Worm (Caenorhabditis elegans): Measurements from ENCODE around the gene fbxb-85.
A peak's percentile ranks its signal among the peaks of the same experiment; 100 is the strongest.

fbxb-85 gene

ce11 chrIII:10857984-10858383 is 9.2 kb upstream of the fbxb-85 start, which contains the start of gene oxi-1:
oxi-1 (plus strand) TSS chrIII:10858284.
- TF ChIP-seq unc-86 (tag; optimal IDR thresholded peaks at IDR 0.05) (no peak), egl-27 (tag; optimal IDR thresholded peaks at IDR 0.05) (no peak), dsc-1 (tag; optimal IDR thresholded peaks at IDR 0.05) (no peak), mef-2 (tag; optimal IDR thresholded peaks at IDR 0.05) (no peak), snpc-4 (tag; optimal IDR thresholded peaks at IDR 0.05) (no peak), tlp-1 (tag; optimal IDR thresholded peaks at IDR 0.05) (no peak), lin-15B (tag; optimal IDR thresholded peaks at IDR 0.05) (no peak), nhr-84 (tag; optimal IDR thresholded peaks at IDR 0.05) (no peak), ceh-63 (GFP tag; optimal IDR thresholded peaks at IDR 0.05) (no peak), pax-3 (tag; optimal IDR thresholded peaks at IDR 0.05) (no peak), swsn-7 (tag; optimal IDR thresholded peaks at IDR 0.05) (no peak), ceh-88 (GFP tag; IDR thresholded peaks at IDR 0.05) (no peak), grh-1 (GFP tag; IDR thresholded peaks at IDR 0.05) (no peak), lsy-2 (tag; optimal IDR thresholded peaks at IDR 0.05) (no peak), ces-1 (GFP tag; optimal IDR thresholded peaks at IDR 0.05) (no peak)

- TF ChIP-seq zag-1 (tag; optimal IDR thresholded peaks at IDR 0.05) (no peak), elt-2 (tag; optimal IDR thresholded peaks at IDR 0.05) (peak; percentile 16), nhr-237 (tag; optimal IDR thresholded peaks at IDR 0.05) (no peak), tlp-1 (tag; optimal IDR thresholded peaks at IDR 0.05) (no peak), ceh-63 (GFP tag; optimal IDR thresholded peaks at IDR 0.05) (peak; percentile 72), dsc-1 (tag; optimal IDR thresholded peaks at IDR 0.05) (peak; percentile 21), mef-2 (tag; optimal IDR thresholded peaks at IDR 0.05) (no peak), nhr-28 (tag; optimal IDR thresholded peaks at IDR 0.05) (no peak), grh-1 (GFP tag; IDR thresholded peaks at IDR 0.05) (no peak), fkh-4 (tag; optimal IDR thresholded peaks at IDR 0.05; ENCODE audit: borderline replicate concordance) (peak; percentile 1), ceh-88 (GFP tag; IDR thresholded peaks at IDR 0.05) (peak; percentile 49; the same call in 1 of the 2 replicates), swsn-7 (tag; optimal IDR thresholded peaks at IDR 0.05) (peak; percentile 6), unc-130 (tag; optimal IDR thresholded peaks at IDR 0.05) (no peak), fkh-8 (tag; optimal IDR thresholded peaks at IDR 0.05) (peak; percentile 47), hlh-4 (tag; optimal IDR thresholded peaks at IDR 0.05) (peak; percentile 8), blmp-1 (tag; optimal IDR thresholded peaks at IDR 0.05) (no peak), aly-2 (tag; optimal IDR thresholded peaks at IDR 0.05) (no peak), hpl-2 (GFP tag; optimal IDR thresholded peaks at IDR 0.05) (no peak), nhr-85 (tag) (no peak), ceh-90 (tag; optimal IDR thresholded peaks at IDR 0.05) (peak; percentile 1), sox-4 (tag; optimal IDR thresholded peaks at IDR 0.05) (peak; percentile 54), nhr-76 (tag; optimal IDR thresholded peaks at IDR 0.05) (no peak), isw-1 (GFP tag; IDR thresholded peaks at IDR 0.05) (peak; percentile 34), mab-9 (GFP tag; IDR thresholded peaks at IDR 0.05) (peak; percentile 37; the same call in 1 of the 2 replicates), ztf-4 (tag; optimal IDR thresholded peaks at IDR 0.05) (no peak), elt-3 (tag; optimal IDR thresholded peaks at IDR 0.05) (no peak), rnt-1 (tag; optimal IDR thresholded peaks at IDR 0.05) (peak; percentile 72), nhr-47 (tag; optimal IDR thresholded peaks at IDR 0.05) (peak; percentile 51), jun-1 (tag; optimal IDR thresholded peaks at IDR 0.05) (no peak), Y116A8C.19 (tag; optimal IDR thresholded peaks at IDR 0.05; ENCODE audit: borderline replicate concordance) (peak; percentile 19), unc-86 (tag; optimal IDR thresholded peaks at IDR 0.05) (peak; percentile 18), lsy-2 (tag; optimal IDR thresholded peaks at IDR 0.05) (no peak), mep-1 (tag; optimal IDR thresholded peaks at IDR 0.05) (no peak), efl-3 (GFP tag; optimal IDR thresholded peaks at IDR 0.05) (no peak), vab-15 (tag; optimal IDR thresholded peaks at IDR 0.05) (peak; percentile 3), nhr-71 (tag; optimal IDR thresholded peaks at IDR 0.05) (peak; percentile 57), lin-14 (GFP tag; optimal IDR thresholded peaks at IDR 0.05) (no peak), nhr-12 (tag; optimal IDR thresholded peaks at IDR 0.05) (no peak), nhr-90 (tag; optimal IDR thresholded peaks at IDR 0.05; ENCODE audit: poor library complexity) (peak; percentile 62), unc-30 (tag; optimal IDR thresholded peaks at IDR 0.05) (no peak), ets-5 (GFP tag; IDR thresholded peaks at IDR 0.05) (no peak), sptf-1 (tag; optimal IDR thresholded peaks at IDR 0.05) (no peak), F16B12.6 (tag; optimal IDR thresholded peaks at IDR 0.05) (no peak), xbp-1 (tag; optimal IDR thresholded peaks at IDR 0.05) (peak; percentile 29), unc-62 (GFP tag; optimal IDR thresholded peaks at IDR 0.05) (no peak)
These were observed 8.1 kb upstream of the fbxb-85 start for ce11 chrIII:10856830-10857229.
